Worm (Caenorhabditis elegans) whole organism, young adult: ENCODE data around the gene Y32B12C.1.
A peak's percentile ranks its signal among the peaks of the same experiment; 100 is the strongest.

Experiments
- B0019.2 ChIP-seq: fragments of 200-800 bp; sonication (Bioruptor generic); conservative IDR thresholded peaks from 2 replicates; pipeline ENCODE4 v1.3.6; 2022; ENCODE audit warnings: missing genetic modification reagents, missing genetic modification characterization, missing compliant biosample characterization
- C17E4.6 ChIP-seq: fragments of 200-800 bp; sonication (Bioruptor generic); IDR thresholded peaks from 2 replicates; pipeline ENCODE4 v1.3.6; 2022; ENCODE audit warnings: missing genetic modification reagents, missing genetic modification characterization, missing compliant biosample characterization
- F37B4.10 ChIP-seq: fragments of 200-800 bp; sonication (Bioruptor generic); IDR thresholded peaks from 2 replicates; pipeline ENCODE4 v1.3.6; 2022; ENCODE audit warnings: missing genetic modification characterization, missing compliant biosample characterization
- F39B2.1 ChIP-seq: fragments of 200-800 bp; sonication (Bioruptor generic); IDR thresholded peaks from 2 replicates; pipeline ENCODE4 v1.3.6; 2022; ENCODE audit warnings: missing genetic modification reagents, missing genetic modification characterization, missing compliant biosample characterization
- F49E8.2 ChIP-seq: sonication (generic microtip); optimal IDR thresholded peaks from 3 replicates; lab custom pipeline; 2017; ENCODE audit warnings: missing genetic modification characterization, mild to moderate bottlenecking, missing compliant biosample characterization, antibody characterized with exemption, moderate library complexity; ENCODE audit not compliant: insufficient read depth
- F57C9.4 ChIP-seq: sonication (generic microtip); optimal IDR thresholded peaks from 2 replicates; lab custom pipeline; 2017; ENCODE audit warnings: mild to moderate bottlenecking, missing genetic modification characterization, missing compliant biosample characterization
- K11D2.4 ChIP-seq: fragments of 200-800 bp; sonication (Bioruptor generic); IDR thresholded peaks from 2 replicates; pipeline ENCODE4 v1.3.6; 2022; ENCODE audit warnings: missing genetic modification reagents, missing genetic modification characterization, missing compliant biosample characterization
- K12H6.12 ChIP-seq: fragments of 200-800 bp; sonication (Bioruptor generic); optimal IDR thresholded peaks from 2 replicates; lab custom pipeline; 2018; ENCODE audit warnings: mild to moderate bottlenecking, missing genetic modification characterization, missing compliant biosample characterization
- T07F8.4 ChIP-seq: sonication (generic microtip); optimal IDR thresholded peaks from 2 replicates; lab custom pipeline; 2016; ENCODE audit warnings: mild to moderate bottlenecking, missing genetic modification characterization, moderate library complexity, missing compliant biosample characterization
- T26A5.8 ChIP-seq: sonication (generic microtip); optimal IDR thresholded peaks from 2 replicates; lab custom pipeline; 2016; ENCODE audit warnings: missing genetic modification characterization, missing compliant biosample characterization
- akir-1 ChIP-seq: fragments of 200-800 bp; sonication (Bioruptor generic); optimal IDR thresholded peaks from 2 replicates; lab custom pipeline; 2018; ENCODE audit warnings: mild to moderate bottlenecking, missing genetic modification characterization, moderate library complexity, missing compliant biosample characterization
- ama-1 ChIP-seq, 3 experiments: fragments of 150-350 bp in 1 of 3; sonication (generic microtip) in 2 of 3; optimal IDR thresholded peaks; 2 replicates each; lab custom pipeline; 2014 to 2018; ENCODE audit warnings: missing biosample characterization in 2 of 3, missing genetic modification characterization in 2 of 3, missing genetic modification reagents in 2 of 3
- athp-1 ChIP-seq: sonication (generic microtip); optimal IDR thresholded peaks from 2 replicates; lab custom pipeline; 2017; ENCODE audit warnings: mild to moderate bottlenecking, missing genetic modification characterization, missing compliant biosample characterization
- bed-1 ChIP-seq: fragments of 200-800 bp; sonication (Bioruptor generic); IDR thresholded peaks from 2 replicates; pipeline ENCODE4 v1.3.6; 2022; ENCODE audit warnings: missing genetic modification reagents, missing genetic modification characterization, missing compliant biosample characterization
- cebp-1 ChIP-seq, 2 experiments: fragments of 200-800 bp in 1 of 2; sonication (Bioruptor generic) in 1 of 2; sonication (generic microtip) in 1 of 2; IDR thresholded peaks in 1 of 2; optimal IDR thresholded peaks in 1 of 2; 2 replicates each; pipeline versions ENCODE4 v1.3.6 to Lab custom; 2017 to 2022; ENCODE audit warnings: missing compliant biosample characterization in 2 of 2, missing genetic modification characterization in 2 of 2, mild to moderate bottlenecking in 1 of 2, missing genetic modification reagents in 1 of 2, moderate library complexity in 1 of 2
- ceh-27 ChIP-seq: fragments of 200-800 bp; sonication (Bioruptor generic); optimal IDR thresholded peaks from 2 replicates; lab custom pipeline; 2018; ENCODE audit warnings: mild to moderate bottlenecking, missing genetic modification characterization, moderate library complexity, missing compliant biosample characterization
- ceh-58 ChIP-seq: fragments of 200-800 bp; sonication (Bioruptor generic); IDR thresholded peaks from 2 replicates; pipeline ENCODE4 v1.3.6; 2022; ENCODE audit warnings: missing genetic modification characterization, missing compliant biosample characterization
- chd-7 ChIP-seq: sonication (generic microtip); optimal IDR thresholded peaks from 2 replicates; lab custom pipeline; 2016; ENCODE audit warnings: mild to moderate bottlenecking, missing genetic modification characterization, moderate library complexity, missing compliant biosample characterization
- dox-1 ChIP-seq: fragments of 200-800 bp; sonication (Bioruptor generic); IDR thresholded peaks from 2 replicates; pipeline ENCODE4 v1.3.6; 2022; ENCODE audit warnings: missing genetic modification reagents, missing genetic modification characterization, missing compliant biosample characterization
- egl-44 ChIP-seq: fragments of 200-800 bp; sonication (Bioruptor generic); IDR thresholded peaks from 2 replicates; pipeline ENCODE4 v1.3.6; 2022; ENCODE audit warnings: missing genetic modification reagents, missing genetic modification characterization, missing compliant biosample characterization
- fkh-3 ChIP-seq: sonication (generic microtip); optimal IDR thresholded peaks from 2 replicates; lab custom pipeline; 2016; ENCODE audit warnings: mild to moderate bottlenecking, missing genetic modification characterization, missing compliant biosample characterization
- him-1 ChIP-seq: sonication (generic microtip); optimal IDR thresholded peaks from 2 replicates; lab custom pipeline; 2016; ENCODE audit warnings: missing genotype, missing genetic modification reagents, missing genetic modification characterization, missing compliant biosample characterization
- hrde-1 ChIP-seq: sonication (generic microtip); optimal IDR thresholded peaks from 2 replicates; lab custom pipeline; 2016; ENCODE audit warnings: missing genetic modification characterization, mild to moderate bottlenecking, missing compliant biosample characterization, moderate library complexity, missing genotype, missing genetic modification reagents, borderline replicate concordance
- lin-26 ChIP-seq: fragments of 200-800 bp; sonication (Bioruptor generic); IDR thresholded peaks from 2 replicates; pipeline ENCODE4 v1.3.6; 2022; ENCODE audit warnings: missing genetic modification reagents, missing genetic modification characterization, missing compliant biosample characterization
- lin-54 ChIP-seq: fragments of 200-800 bp; sonication (Bioruptor generic); optimal IDR thresholded peaks from 2 replicates; lab custom pipeline; 2018; ENCODE audit warnings: mild to moderate bottlenecking, missing genetic modification characterization, missing compliant biosample characterization
- lir-1 ChIP-seq: fragments of 200-800 bp; sonication (Bioruptor generic); conservative IDR thresholded peaks from 2 replicates; pipeline ENCODE4 v1.3.6; 2022; ENCODE audit warnings: missing genetic modification reagents, missing genetic modification characterization, missing compliant biosample characterization
- lsy-27 ChIP-seq: sonication (generic microtip); optimal IDR thresholded peaks from 2 replicates; lab custom pipeline; 2017; ENCODE audit warnings: missing genetic modification characterization, mild to moderate bottlenecking, missing compliant biosample characterization, antibody characterized with exemption, missing genotype, borderline replicate concordance; ENCODE audit not compliant: insufficient read depth
- madf-3 ChIP-seq: fragments of 200-800 bp; sonication (Bioruptor generic); IDR thresholded peaks from 2 replicates; pipeline ENCODE4 v1.3.6; 2022; ENCODE audit warnings: missing genetic modification reagents, missing genetic modification characterization, missing compliant biosample characterization
- mcd-1 ChIP-seq: fragments of 200-800 bp; sonication (Bioruptor generic); IDR thresholded peaks from 2 replicates; pipeline ENCODE4 v1.3.6; 2022; ENCODE audit warnings: missing genetic modification reagents, missing genetic modification characterization, missing compliant biosample characterization
- mxl-1 ChIP-seq: sonication (generic microtip); optimal IDR thresholded peaks from 2 replicates; lab custom pipeline; 2016; ENCODE audit warnings: missing genetic modification characterization, missing compliant biosample characterization
- nfya-1 ChIP-seq: sonication (generic microtip); optimal IDR thresholded peaks from 2 replicates; lab custom pipeline; 2017; ENCODE audit warnings: antibody characterized with exemption, missing compliant biosample characterization, missing genetic modification characterization, borderline replicate concordance; ENCODE audit not compliant: insufficient read depth
- nfya-2 ChIP-seq: fragments of 200-800 bp; sonication (Bioruptor generic); IDR thresholded peaks from 2 replicates; pipeline ENCODE4 v1.3.6; 2022; ENCODE audit warnings: missing genetic modification reagents, missing genetic modification characterization, missing compliant biosample characterization
- nfyb-1 ChIP-seq: fragments of 200-800 bp; sonication (Bioruptor generic); IDR thresholded peaks from 2 replicates; pipeline ENCODE4 v1.3.6; 2022; ENCODE audit warnings: missing genetic modification reagents, missing genetic modification characterization, missing compliant biosample characterization
- nhr-179 ChIP-seq: sonication (generic microtip); optimal IDR thresholded peaks from 2 replicates; lab custom pipeline; 2016; ENCODE audit warnings: mild to moderate bottlenecking, missing genetic modification characterization, missing compliant biosample characterization
- nhr-27 ChIP-seq: fragments of 200-800 bp; sonication (Bioruptor generic); optimal IDR thresholded peaks from 2 replicates; lab custom pipeline; 2018; ENCODE audit warnings: mild to moderate bottlenecking, missing genetic modification characterization, moderate library complexity, missing compliant biosample characterization
- pha-4 ChIP-seq: fragments of 150-350 bp; sonication (generic microtip); optimal IDR thresholded peaks from 2 replicates; lab custom pipeline; 2014; ENCODE audit warnings: missing biosample characterization, missing genetic modification reagents, missing genetic modification characterization
- rcor-1 ChIP-seq: fragments of 200-800 bp; sonication (Bioruptor generic); IDR thresholded peaks from 2 replicates; pipeline ENCODE4 v1.3.6; 2022; ENCODE audit warnings: missing genetic modification reagents, missing genetic modification characterization, missing compliant biosample characterization
- snpc-3.4 ChIP-seq: sonication (generic microtip); optimal IDR thresholded peaks from 2 replicates; lab custom pipeline; 2017; ENCODE audit warnings: missing genetic modification characterization, mild to moderate bottlenecking, missing compliant biosample characterization, antibody characterized with exemption, moderate library complexity, missing genotype, missing genetic modification reagents
- tbp1 ChIP-seq: fragments of 200-800 bp; sonication (Bioruptor generic); optimal IDR thresholded peaks from 2 replicates; lab custom pipeline; 2018; ENCODE audit warnings: mild to moderate bottlenecking, missing genetic modification characterization, missing compliant biosample characterization
- unc-130 ChIP-seq: sonication (generic microtip); optimal IDR thresholded peaks from 2 replicates; lab custom pipeline; 2016; ENCODE audit warnings: missing genetic modification reagents, missing genetic modification characterization, missing compliant biosample characterization
- unc-62 ChIP-seq: fragments of 150-350 bp; optimal IDR thresholded peaks from 2 replicates; lab custom pipeline; 2014; ENCODE audit warnings: missing biosample characterization, missing genetic modification reagents, missing genetic modification characterization
- zim-3 ChIP-seq: sonication (generic microtip); optimal IDR thresholded peaks from 2 replicates; lab custom pipeline; 2017; ENCODE audit warnings: mild to moderate bottlenecking, missing genetic modification characterization, moderate library complexity, missing compliant biosample characterization
- ztf-26 ChIP-seq: sonication (generic microtip); optimal IDR thresholded peaks from 2 replicates; lab custom pipeline; 2017; ENCODE audit warnings: missing genetic modification characterization, missing compliant biosample characterization
- ztf-28 ChIP-seq: fragments of 200-800 bp; sonication (Bioruptor generic); IDR thresholded peaks from 2 replicates; pipeline ENCODE4 v1.3.6; 2022; ENCODE audit warnings: missing genetic modification reagents, missing genetic modification characterization, missing compliant biosample characterization
- ztf-3 ChIP-seq: fragments of 200-800 bp; sonication (Bioruptor generic); optimal IDR thresholded peaks from 2 replicates; lab custom pipeline; 2018; ENCODE audit warnings: mild to moderate bottlenecking, missing genetic modification characterization, missing compliant biosample characterization
- ztf-6 ChIP-seq: fragments of 200-800 bp; sonication (Bioruptor generic); IDR thresholded peaks from 2 replicates; pipeline ENCODE4 v1.3.6; 2022; ENCODE audit warnings: missing genetic modification reagents, missing genetic modification characterization, missing compliant biosample characterization

The Y32B12C.1 gene

ce11 chrV:16592947-16593791 lies 13.2 kb upstream of the Y32B12C.1 start (continued):
- no peak for TF ChIP-seq K12H6.12 (tag; lab: Kevin White, UChicago)
- TF ChIP-seq T26A5.8 (tag; lab: Kevin White, UChicago): no peak
- no peak for TF ChIP-seq nfya-2 (GFP tag; lab: Robert Waterston, UW)
- no peak for TF ChIP-seq C17E4.6 (GFP tag; lab: Robert Waterston, UW)
- no peak for TF ChIP-seq ztf-28 (GFP tag; lab: Robert Waterston, UW)
- TF ChIP-seq ztf-6: no peak
- TF ChIP-seq madf-3 (GFP tag; lab: Robert Waterston, UW): no peak
- TF ChIP-seq F49E8.2: no peak
- TF ChIP-seq athp-1 (tag; lab: Kevin White, UChicago): no peak
- no peak for TF ChIP-seq K11D2.4 (GFP tag; lab: Robert Waterston, UW)
- TF ChIP-seq ama-1 (optimal IDR thresholded peaks at IDR 0.05; lab: Kevin White, UChicago): no peak
- no peak for TF ChIP-seq ama-1 (GFP tag; optimal IDR thresholded peaks at IDR 0.05; lab: Kevin White, UChicago)
- TF ChIP-seq F37B4.10: no peak
- no peak for TF ChIP-seq mxl-1 (tag; lab: Kevin White, UChicago)
- no peak for TF ChIP-seq tbp1 (GFP tag; lab: Kevin White, UChicago)
- TF ChIP-seq akir-1: no peak
- TF ChIP-seq fkh-3: no peak
- no peak for TF ChIP-seq rcor-1 (GFP tag; lab: Robert Waterston, UW)
- TF ChIP-seq cebp-1 (GFP tag; IDR thresholded peaks at IDR 0.05; lab: Robert Waterston, UW): no peak
- TF ChIP-seq cebp-1 (tag; optimal IDR thresholded peaks at IDR 0.05; lab: Kevin White, UChicago): peak; percentile 13
- TF ChIP-seq ztf-26 (tag; lab: Kevin White, UChicago): no peak
- no peak for TF ChIP-seq lsy-27 (tag; lab: Kevin White, UChicago)
- TF ChIP-seq B0019.2: no peak
- no peak for TF ChIP-seq dox-1 (GFP tag; lab: Robert Waterston, UW)
- no peak for TF ChIP-seq nhr-27 (tag; lab: Kevin White, UChicago)
- no peak for TF ChIP-seq unc-130 (GFP tag; lab: Kevin White, UChicago)
- peak; percentile 14 for TF ChIP-seq ztf-3
- TF ChIP-seq unc-62: peak; percentile 71
- no peak for TF ChIP-seq hrde-1 (tag; lab: Kevin White, UChicago)
- no peak for TF ChIP-seq lin-54
- TF ChIP-seq mcd-1 (GFP tag; lab: Robert Waterston, UW): no peak
- no peak; the same call in 1 of the 2 replicates for TF ChIP-seq lin-26
- no peak for TF ChIP-seq bed-1 (GFP tag; lab: Robert Waterston, UW)
- TF ChIP-seq nhr-179 (tag; lab: Kevin White, UChicago): no peak
- TF ChIP-seq ceh-58 (GFP tag; lab: Robert Waterston, UW): peak; percentile 1; the same call in 1 of the 2 replicates
- TF ChIP-seq zim-3: peak; percentile 6
- TF ChIP-seq snpc-3.4: no peak
- TF ChIP-seq F57C9.4 (tag; lab: Kevin White, UChicago): no peak
- TF ChIP-seq nfyb-1 (GFP tag; lab: Robert Waterston, UW): no peak
- TF ChIP-seq ceh-27: no peak
- TF ChIP-seq F39B2.1: no peak
- no peak for TF ChIP-seq egl-44 (GFP tag; lab: Robert Waterston, UW)
- TF ChIP-seq lir-1: no peak
- TF ChIP-seq him-1: no peak
- no peak for TF ChIP-seq T07F8.4 (tag; lab: Kevin White, UChicago)
- peak; percentile 53 for TF ChIP-seq pha-4 (tag; lab: Kevin White, UChicago)
- TF ChIP-seq chd-7 (tag; lab: Kevin White, UChicago): no peak
- TF ChIP-seq nfya-1 (tag; lab: Kevin White, UChicago): no peak
